Worm (Caenorhabditis elegans) whole organism, young adult: ENCODE data around the gene C44C1.1.

Experiments used
- B0019.2 ChIP-seq: fragments of 200-800 bp; sonication (Bioruptor generic); conservative IDR thresholded peaks from 2 replicates; pipeline ENCODE4 v1.3.6; 2022; ENCODE audit warnings: missing genetic modification reagents, missing genetic modification characterization, missing compliant biosample characterization
- B0035.1 ChIP-seq: sonication (generic microtip); optimal IDR thresholded peaks from 2 replicates; lab custom pipeline; 2016; ENCODE audit warnings: missing genetic modification characterization, mild to moderate bottlenecking, missing compliant biosample characterization, missing genotype, missing genetic modification reagents
- F33H1.4 ChIP-seq: fragments of 200-800 bp; sonication (Bioruptor generic); IDR thresholded peaks from 2 replicates; pipeline ENCODE4 v1.3.6; 2022; ENCODE audit warnings: missing genetic modification reagents, missing genetic modification characterization, missing compliant biosample characterization
- K12H6.12 ChIP-seq: fragments of 200-800 bp; sonication (Bioruptor generic); optimal IDR thresholded peaks from 2 replicates; lab custom pipeline; 2018; ENCODE audit warnings: mild to moderate bottlenecking, missing genetic modification characterization, missing compliant biosample characterization
- Y53G8AR.9 ChIP-seq: fragments of 200-800 bp; sonication (Bioruptor generic); conservative IDR thresholded peaks from 2 replicates; pipeline ENCODE4 v1.3.6; 2022; ENCODE audit warnings: missing genetic modification reagents, missing genetic modification characterization, missing compliant biosample characterization
- aptf-2 ChIP-seq: fragments of 200-800 bp; sonication (Bioruptor generic); conservative IDR thresholded peaks from 2 replicates; pipeline ENCODE4 v1.3.6; 2022; ENCODE audit warnings: missing genetic modification reagents, missing genetic modification characterization, missing compliant biosample characterization
- attf-3 ChIP-seq: fragments of 200-800 bp; sonication (Bioruptor generic); conservative IDR thresholded peaks from 2 replicates; pipeline ENCODE4 v1.3.6; 2022; ENCODE audit warnings: missing genetic modification reagents, missing genetic modification characterization, missing compliant biosample characterization
- cebp-1 ChIP-seq, 2 experiments: fragments of 200-800 bp in 1 of 2; sonication (Bioruptor generic) in 1 of 2; sonication (generic microtip) in 1 of 2; IDR thresholded peaks in 1 of 2; optimal IDR thresholded peaks in 1 of 2; 2 replicates each; pipeline versions ENCODE4 v1.3.6 to Lab custom; 2017 to 2022; ENCODE audit warnings: missing compliant biosample characterization in 2 of 2, missing genetic modification characterization in 2 of 2, mild to moderate bottlenecking in 1 of 2, missing genetic modification reagents in 1 of 2, moderate library complexity in 1 of 2
- cebp-2 ChIP-seq: fragments of 200-800 bp; sonication (Bioruptor generic); IDR thresholded peaks from 2 replicates; pipeline ENCODE4 v1.3.6; 2022; ENCODE audit warnings: missing genetic modification characterization, missing compliant biosample characterization
- ceh-27 ChIP-seq: fragments of 200-800 bp; sonication (Bioruptor generic); optimal IDR thresholded peaks from 2 replicates; lab custom pipeline; 2018; ENCODE audit warnings: mild to moderate bottlenecking, missing genetic modification characterization, moderate library complexity, missing compliant biosample characterization
- ceh-40 ChIP-seq: fragments of 200-800 bp; sonication (Bioruptor generic); IDR thresholded peaks from 2 replicates; pipeline ENCODE4 v1.3.6; 2022; ENCODE audit warnings: missing genetic modification characterization, missing compliant biosample characterization
- chd-7 ChIP-seq: sonication (generic microtip); optimal IDR thresholded peaks from 2 replicates; lab custom pipeline; 2016; ENCODE audit warnings: mild to moderate bottlenecking, missing genetic modification characterization, moderate library complexity, missing compliant biosample characterization
- die-1 ChIP-seq: sonication (generic microtip); optimal IDR thresholded peaks from 2 replicates; lab custom pipeline; 2016; ENCODE audit warnings: missing genotype, mild to moderate bottlenecking, missing genetic modification characterization, missing compliant biosample characterization
- egl-18 ChIP-seq: fragments of 200-800 bp; sonication (Bioruptor generic); IDR thresholded peaks from 2 replicates; pipeline ENCODE4 v1.3.6; 2022; ENCODE audit warnings: missing genetic modification reagents, missing genetic modification characterization, missing compliant biosample characterization
- egl-44 ChIP-seq: fragments of 200-800 bp; sonication (Bioruptor generic); IDR thresholded peaks from 2 replicates; pipeline ENCODE4 v1.3.6; 2022; ENCODE audit warnings: missing genetic modification reagents, missing genetic modification characterization, missing compliant biosample characterization
- egrh-3 ChIP-seq: fragments of 200-800 bp; sonication (Bioruptor generic); IDR thresholded peaks from 2 replicates; pipeline ENCODE4 v1.3.6; 2022; ENCODE audit warnings: missing genetic modification reagents, missing genetic modification characterization, missing compliant biosample characterization
- fkh-3 ChIP-seq: sonication (generic microtip); optimal IDR thresholded peaks from 2 replicates; lab custom pipeline; 2016; ENCODE audit warnings: mild to moderate bottlenecking, missing genetic modification characterization, missing compliant biosample characterization
- hmg-20 ChIP-seq: fragments of 200-800 bp; sonication (Bioruptor generic); IDR thresholded peaks from 2 replicates; pipeline ENCODE4 v1.3.6; 2022; ENCODE audit warnings: missing genetic modification reagents, missing genetic modification characterization, missing compliant biosample characterization
- hsf-1 ChIP-seq: fragments of 200-800 bp; sonication (Bioruptor generic); IDR thresholded peaks from 2 replicates; pipeline ENCODE4 v1.3.6; 2022; ENCODE audit warnings: missing genetic modification reagents, missing genetic modification characterization, missing compliant biosample characterization
- lag-1 ChIP-seq: fragments of 200-800 bp; sonication (Bioruptor generic); IDR thresholded peaks from 2 replicates; pipeline ENCODE4 v1.3.6; 2022; ENCODE audit warnings: missing genetic modification reagents, missing genetic modification characterization, missing compliant biosample characterization
- let-526 ChIP-seq: fragments of 200-800 bp; sonication (Bioruptor generic); IDR thresholded peaks from 2 replicates; pipeline ENCODE4 v1.3.6; 2022; ENCODE audit warnings: missing genetic modification reagents, missing genetic modification characterization, missing compliant biosample characterization
- lin-35 ChIP-seq, 3 experiments: fragments of 150-350 bp in 2 of 3; sonication (generic microtip) in 1 of 3; optimal IDR thresholded peaks; 2 replicates each; lab custom pipeline; 2014 to 2018; ENCODE audit warnings: missing biosample characterization in 3 of 3, missing genetic modification characterization in 3 of 3, missing genetic modification reagents in 3 of 3
- lin-40 ChIP-seq: sonication (generic microtip); optimal IDR thresholded peaks from 2 replicates; lab custom pipeline; 2016; ENCODE audit warnings: missing genetic modification characterization, mild to moderate bottlenecking, missing compliant biosample characterization, missing genotype, missing genetic modification reagents
- lin-54 ChIP-seq: fragments of 200-800 bp; sonication (Bioruptor generic); optimal IDR thresholded peaks from 2 replicates; lab custom pipeline; 2018; ENCODE audit warnings: mild to moderate bottlenecking, missing genetic modification characterization, missing compliant biosample characterization
- lsl-1 ChIP-seq: fragments of 200-800 bp; sonication (Bioruptor generic); optimal IDR thresholded peaks from 2 replicates; lab custom pipeline; 2018; ENCODE audit warnings: mild to moderate bottlenecking, missing genetic modification characterization, moderate library complexity, missing compliant biosample characterization
- lsy-27 ChIP-seq: sonication (generic microtip); optimal IDR thresholded peaks from 2 replicates; lab custom pipeline; 2017; ENCODE audit warnings: missing genetic modification characterization, mild to moderate bottlenecking, missing compliant biosample characterization, antibody characterized with exemption, missing genotype, borderline replicate concordance; ENCODE audit not compliant: insufficient read depth
- madf-6 ChIP-seq: fragments of 200-800 bp; sonication (Bioruptor generic); IDR thresholded peaks from 2 replicates; pipeline ENCODE4 v1.3.6; 2022; ENCODE audit warnings: missing genetic modification reagents, missing genetic modification characterization, missing compliant biosample characterization
- mel-28 ChIP-seq: sonication (generic microtip); optimal IDR thresholded peaks from 2 replicates; lab custom pipeline; 2016; ENCODE audit warnings: borderline replicate concordance, mild to moderate bottlenecking, missing genetic modification characterization, missing compliant biosample characterization
- mes-4 ChIP-seq: sonication (generic microtip); optimal IDR thresholded peaks from 2 replicates; lab custom pipeline; 2016; ENCODE audit warnings: missing genotype, missing genetic modification characterization, missing compliant biosample characterization
- nfya-1 ChIP-seq: sonication (generic microtip); optimal IDR thresholded peaks from 2 replicates; lab custom pipeline; 2017; ENCODE audit warnings: antibody characterized with exemption, missing compliant biosample characterization, missing genetic modification characterization, borderline replicate concordance; ENCODE audit not compliant: insufficient read depth
- nfyb-1 ChIP-seq: fragments of 200-800 bp; sonication (Bioruptor generic); IDR thresholded peaks from 2 replicates; pipeline ENCODE4 v1.3.6; 2022; ENCODE audit warnings: missing genetic modification reagents, missing genetic modification characterization, missing compliant biosample characterization
- nhr-120 ChIP-seq: fragments of 200-800 bp; sonication (Bioruptor generic); IDR thresholded peaks from 2 replicates; pipeline ENCODE4 v1.3.6; 2022; ENCODE audit warnings: missing genetic modification characterization, missing compliant biosample characterization
- rpc-1 ChIP-seq, 2 experiments: fragments of 150-350 bp in 1 of 2; sonication (generic microtip) in 1 of 2; optimal IDR thresholded peaks; 2 replicates each; lab custom pipeline; 2014 to 2018; ENCODE audit warnings: missing biosample characterization in 1 of 2, missing genetic modification characterization in 1 of 2, missing genetic modification reagents in 1 of 2, missing genotype in 1 of 2
- sdz-38 ChIP-seq: sonication (generic microtip); optimal IDR thresholded peaks from 2 replicates; lab custom pipeline; 2016; ENCODE audit warnings: missing genotype, missing genetic modification characterization, missing compliant biosample characterization
- snpc-1.1 ChIP-seq: sonication (generic microtip); optimal IDR thresholded peaks from 2 replicates; lab custom pipeline; 2017; ENCODE audit warnings: missing genetic modification characterization, mild to moderate bottlenecking, missing compliant biosample characterization, antibody characterized with exemption, moderate library complexity, missing genotype, missing genetic modification reagents; ENCODE audit not compliant: insufficient read depth
- snpc-4 ChIP-seq, 5 experiments: fragments of 150-350 bp in 1 of 5; sonication (generic microtip) in 4 of 5; optimal IDR thresholded peaks; 2 replicates each; lab custom pipeline; 2014 to 2018; ENCODE audit warnings: missing genetic modification characterization in 5 of 5, missing biosample characterization in 3 of 5, antibody characterized with exemption in 2 of 5, mild to moderate bottlenecking in 2 of 5, missing compliant biosample characterization in 2 of 5, missing genotype in 2 of 5, moderate library complexity in 2 of 5, missing genetic modification reagents in 1 of 5
- somi-1 ChIP-seq: fragments of 200-800 bp; sonication (Bioruptor generic); optimal IDR thresholded peaks from 2 replicates; lab custom pipeline; 2018; ENCODE audit warnings: mild to moderate bottlenecking, missing genetic modification characterization, missing compliant biosample characterization
- sptf-2 ChIP-seq: fragments of 200-800 bp; sonication (Bioruptor generic); optimal IDR thresholded peaks from 2 replicates; lab custom pipeline; 2018; ENCODE audit warnings: mild to moderate bottlenecking, missing genetic modification characterization, missing compliant biosample characterization
- unc-130 ChIP-seq: sonication (generic microtip); optimal IDR thresholded peaks from 2 replicates; lab custom pipeline; 2016; ENCODE audit warnings: missing genetic modification reagents, missing genetic modification characterization, missing compliant biosample characterization
- zim-3 ChIP-seq: sonication (generic microtip); optimal IDR thresholded peaks from 2 replicates; lab custom pipeline; 2017; ENCODE audit warnings: mild to moderate bottlenecking, missing genetic modification characterization, moderate library complexity, missing compliant biosample characterization

Gene C44C1.1

ce11 chrX:1012385-1012866, 31.9 kb downstream of the C44C1.1 start (continued):
- TF ChIP-seq Y53G8AR.9 (GFP tag; lab: Robert Waterston, UW) = peak; percentile 89
- TF ChIP-seq hsf-1 (GFP tag; lab: Robert Waterston, UW) = no peak
- no peak for TF ChIP-seq egrh-3 (GFP tag; lab: Robert Waterston, UW)
- TF ChIP-seq die-1 (tag; lab: Kevin White, UChicago) = no peak
- TF ChIP-seq nfyb-1 (GFP tag; lab: Robert Waterston, UW) = peak; percentile 80
- TF ChIP-seq B0019.2 (GFP tag; lab: Robert Waterston, UW) = no peak
- peak; percentile 16 for TF ChIP-seq K12H6.12 (tag; lab: Kevin White, UChicago)
- no peak for TF ChIP-seq madf-6
- no peak for TF ChIP-seq nfya-1 (tag; lab: Kevin White, UChicago)
- TF ChIP-seq cebp-2 (GFP tag; lab: Robert Waterston, UW) = 0 out of 2 replicates have a peak, but pooled peaks have one; percentile 31
- TF ChIP-seq ceh-27 (GFP tag; lab: Kevin White, UChicago) = no peak
- no peak for TF ChIP-seq lag-1 (GFP tag; lab: Robert Waterston, UW)
- TF ChIP-seq nhr-120 (GFP tag; lab: Robert Waterston, UW) = no peak
- peak; percentile 17 for TF ChIP-seq lin-40 (tag; lab: Kevin White, UChicago)
- TF ChIP-seq zim-3 (tag; lab: Kevin White, UChicago) = no peak
- TF ChIP-seq egl-44 (GFP tag; lab: Robert Waterston, UW) = no peak
- TF ChIP-seq sptf-2 (GFP tag; lab: Kevin White, UChicago) = no peak
- no peak for TF ChIP-seq B0035.1 (tag; lab: Kevin White, UChicago)
- peak; percentile 7 for TF ChIP-seq chd-7 (tag; lab: Kevin White, UChicago)
- no peak for TF ChIP-seq fkh-3 (tag; lab: Kevin White, UChicago)
- no peak for TF ChIP-seq lsl-1 (GFP tag; lab: Kevin White, UChicago)
- no peak for TF ChIP-seq unc-130 (GFP tag; lab: Kevin White, UChicago)
- TF ChIP-seq rpc-1 (optimal IDR thresholded peaks at IDR 0.05; lab: Kevin White, UChicago) = no peak
- TF ChIP-seq rpc-1 (tag; optimal IDR thresholded peaks at IDR 0.05; lab: Kevin White, UChicago) = no peak
- TF ChIP-seq lsy-27 (tag; lab: Kevin White, UChicago) = no peak
- TF ChIP-seq F33H1.4 = no peak
- TF ChIP-seq attf-3 = no peak
- TF ChIP-seq ceh-40 (GFP tag; lab: Robert Waterston, UW) = no peak
- no peak for TF ChIP-seq lin-35 (GFP tag; optimal IDR thresholded peaks at IDR 0.05; lab: Kevin White, UChicago)
- no peak for TF ChIP-seq egl-18 (GFP tag; lab: Robert Waterston, UW)
- no peak for TF ChIP-seq aptf-2 (GFP tag; lab: Robert Waterston, UW)
- no peak for TF ChIP-seq snpc-1.1 (tag; lab: Kevin White, UChicago)
- TF ChIP-seq sdz-38 (tag; lab: Kevin White, UChicago) = no peak
- no peak for TF ChIP-seq lin-54 (GFP tag; lab: Kevin White, UChicago)
- TF ChIP-seq let-526 (GFP tag; lab: Robert Waterston, UW) = no peak
- no peak for TF ChIP-seq mes-4
- no peak for TF ChIP-seq snpc-4 (GFP tag; optimal IDR thresholded peaks at IDR 0.05; lab: Kevin White, UChicago)
- no peak for TF ChIP-seq snpc-4 (tag; optimal IDR thresholded peaks at IDR 0.05; lab: Kevin White, UChicago)
- TF ChIP-seq somi-1 (GFP tag; lab: Kevin White, UChicago) = peak; percentile 55
- TF ChIP-seq mel-28 = no peak
- no peak for TF ChIP-seq cebp-1 (GFP tag; IDR thresholded peaks at IDR 0.05; lab: Robert Waterston, UW)
- TF ChIP-seq cebp-1 (tag; optimal IDR thresholded peaks at IDR 0.05; lab: Kevin White, UChicago) = peak; percentile 57
- no peak; the same call in 1 of the 2 replicates for TF ChIP-seq hmg-20 (GFP tag; lab: Robert Waterston, UW)
